Fruit fly (Drosophila melanogaster) whole organism, prepupa: ENCODE results near the gene CG44838.
A peak's percentile ranks its signal among the peaks of the same experiment; 100 is the strongest.

Source experiments
- Blimp-1 ChIP-seq: fragments of 200-800 bp; sonication (Bioruptor generic); optimal IDR thresholded peaks from 3 replicates; lab custom pipeline; 2017; ENCODE audit warnings: missing biosample characterization, missing genetic modification characterization, mild to moderate bottlenecking, moderate library complexity, missing genetic modification reagents
- CG10631 ChIP-seq: fragments of 200-800 bp; sonication (Bioruptor generic); optimal IDR thresholded peaks from 2 replicates; lab custom pipeline; 2016; ENCODE audit warnings: missing biosample characterization, missing genetic modification characterization
- CG11294 ChIP-seq: fragments of 200-800 bp; sonication (Bioruptor generic); IDR thresholded peaks from 2 replicates; pipeline ENCODE4 v1.3.6; 2022; ENCODE audit warnings: missing biosample characterization, missing genetic modification characterization
- CG11762 ChIP-seq: fragments of 200-800 bp; sonication (Bioruptor generic); optimal IDR thresholded peaks from 3 replicates; lab custom pipeline; 2016; ENCODE audit warnings: missing biosample characterization, missing genetic modification characterization; ENCODE audit not compliant: insufficient read depth
- CG15336 ChIP-seq: fragments of 200-800 bp; sonication (Bioruptor generic); IDR thresholded peaks from 2 replicates; pipeline ENCODE4 v1.3.6; 2022; ENCODE audit warnings: missing biosample characterization, missing genetic modification characterization
- CG1621 ChIP-seq: fragments of 200-800 bp; sonication (Bioruptor generic); optimal IDR thresholded peaks from 3 replicates; lab custom pipeline; 2018; ENCODE audit warnings: missing biosample characterization, mild to moderate bottlenecking, missing genetic modification characterization
- CG16779 ChIP-seq: fragments of 200-800 bp; sonication (Bioruptor generic); optimal IDR thresholded peaks from 3 replicates; lab custom pipeline; 2017; ENCODE audit warnings: missing biosample characterization, mild to moderate bottlenecking, missing genetic modification characterization
- CG3032 ChIP-seq: fragments of 200-800 bp; optimal IDR thresholded peaks from 2 replicates; lab custom pipeline; 2019; ENCODE audit warnings: missing biosample characterization, mild to moderate bottlenecking, missing genetic modification characterization, moderate library complexity
- CG31627 ChIP-seq: fragments of 200-800 bp; sonication (Bioruptor generic); optimal IDR thresholded peaks from 3 replicates; lab custom pipeline; 2016; ENCODE audit warnings: missing biosample characterization, missing genetic modification characterization
- CG32006 ChIP-seq: fragments of 200-800 bp; sonication (Bioruptor generic); optimal IDR thresholded peaks from 3 replicates; lab custom pipeline; 2017; ENCODE audit warnings: missing biosample characterization, mild to moderate bottlenecking, missing genetic modification characterization
- CG34406 ChIP-seq: fragments of 200-800 bp; sonication (Bioruptor generic); optimal IDR thresholded peaks from 3 replicates; lab custom pipeline; 2016; ENCODE audit warnings: missing biosample characterization, missing genetic modification characterization
- CG3919 ChIP-seq: fragments of 200-800 bp; sonication (Bioruptor generic); optimal IDR thresholded peaks from 3 replicates; lab custom pipeline; 2016; ENCODE audit warnings: missing biosample characterization, missing genetic modification characterization
- CG6163 ChIP-seq: fragments of 200-800 bp; sonication (Bioruptor generic); IDR thresholded peaks from 3 replicates; pipeline ENCODE4 v1.3.6; 2022; ENCODE audit warnings: missing biosample characterization, missing genetic modification characterization
- CG6276 ChIP-seq: fragments of 200-800 bp; sonication (Bioruptor generic); optimal IDR thresholded peaks from 2 replicates; lab custom pipeline; 2017; ENCODE audit warnings: missing biosample characterization, mild to moderate bottlenecking, missing genetic modification characterization
- CG6792 ChIP-seq: fragments of 200-800 bp; sonication (Bioruptor generic); optimal IDR thresholded peaks from 3 replicates; lab custom pipeline; 2016; ENCODE audit warnings: missing biosample characterization, missing genetic modification characterization
- CG6808 ChIP-seq: fragments of 200-800 bp; sonication (Bioruptor generic); optimal IDR thresholded peaks from 3 replicates; lab custom pipeline; 2017; ENCODE audit warnings: missing biosample characterization, missing genetic modification characterization, mild to moderate bottlenecking, moderate library complexity, missing genetic modification reagents
- CG6854 ChIP-seq: fragments of 200-800 bp; sonication (Bioruptor generic); optimal IDR thresholded peaks from 2 replicates; lab custom pipeline; 2017; ENCODE audit warnings: missing biosample characterization, mild to moderate bottlenecking, missing genetic modification characterization
- CG7368 ChIP-seq: fragments of 200-800 bp; sonication (Bioruptor generic); optimal IDR thresholded peaks from 3 replicates; lab custom pipeline; 2016; ENCODE audit warnings: missing biosample characterization, missing genetic modification characterization
- CG8119 ChIP-seq: fragments of 200-800 bp; sonication (Bioruptor generic); IDR thresholded peaks from 3 replicates; pipeline ENCODE4 v1.3.6; 2022; ENCODE audit warnings: missing biosample characterization, missing genetic modification characterization
- CG8319 ChIP-seq: fragments of 200-800 bp; sonication (Bioruptor generic); optimal IDR thresholded peaks from 3 replicates; lab custom pipeline; 2016; ENCODE audit warnings: missing biosample characterization, missing genetic modification characterization
- CG8632 ChIP-seq: fragments of 200-800 bp; sonication (Bioruptor generic); optimal IDR thresholded peaks from 3 replicates; lab custom pipeline; 2016; ENCODE audit warnings: missing biosample characterization, missing genetic modification characterization
- Eip78C ChIP-seq: fragments of 200-800 bp; sonication (Bioruptor generic); peaks from one replicate; lab custom pipeline; 2016; ENCODE audit warnings: missing biosample characterization, missing genetic modification characterization
- Ets21C ChIP-seq: fragments of 200-800 bp; sonication (Bioruptor generic); optimal IDR thresholded peaks from 3 replicates; lab custom pipeline; 2016; ENCODE audit warnings: missing biosample characterization, missing genetic modification characterization
- Ets96B ChIP-seq: fragments of 200-800 bp; optimal IDR thresholded peaks from 2 replicates; lab custom pipeline; 2019; ENCODE audit warnings: missing biosample characterization, mild to moderate bottlenecking, missing genetic modification characterization, moderate library complexity
- Gug ChIP-seq: fragments of 200-800 bp; sonication (Bioruptor generic); IDR thresholded peaks from 2 replicates; pipeline ENCODE4 v1.3.6; 2022; ENCODE audit warnings: missing biosample characterization, missing genetic modification characterization
- Hr38 ChIP-seq: sonication (Bioruptor generic); optimal IDR thresholded peaks from 2 replicates; lab custom pipeline; 2016; ENCODE audit warnings: missing biosample characterization, missing genetic modification characterization
- Hr39 ChIP-seq: fragments of 200-800 bp; sonication (Bioruptor generic); optimal IDR thresholded peaks from 2 replicates; lab custom pipeline; 2016; ENCODE audit warnings: missing biosample characterization, missing genetic modification characterization
- Hr4 ChIP-seq: fragments of 200-800 bp; sonication (Bioruptor generic); optimal IDR thresholded peaks from 3 replicates; lab custom pipeline; 2016; ENCODE audit warnings: missing biosample characterization, missing genetic modification characterization
- Lpt ChIP-seq: fragments of 200-800 bp; sonication (Bioruptor generic); optimal IDR thresholded peaks from 3 replicates; lab custom pipeline; 2016; ENCODE audit warnings: missing biosample characterization, missing genetic modification characterization
- OdsH ChIP-seq: fragments of 200-800 bp; sonication (Bioruptor generic); optimal IDR thresholded peaks from 3 replicates; lab custom pipeline; 2016; ENCODE audit warnings: missing biosample characterization, missing genetic modification characterization
- Sox102F ChIP-seq: fragments of 200-800 bp; sonication (Bioruptor generic); optimal IDR thresholded peaks from 2 replicates; lab custom pipeline; 2016; ENCODE audit warnings: missing biosample characterization, mild to moderate bottlenecking, missing genetic modification characterization
- Sox14 ChIP-seq: fragments of 200-800 bp; sonication (Bioruptor generic); optimal IDR thresholded peaks from 3 replicates; lab custom pipeline; 2016; ENCODE audit warnings: missing biosample characterization, missing genetic modification characterization
- acj6 ChIP-seq: fragments of 200-800 bp; sonication (Bioruptor generic); optimal IDR thresholded peaks from 3 replicates; lab custom pipeline; 2016; ENCODE audit warnings: missing biosample characterization, missing genetic modification characterization
- cyc ChIP-seq: fragments of 200-800 bp; sonication (Bioruptor generic); optimal IDR thresholded peaks from 3 replicates; lab custom pipeline; 2016; ENCODE audit warnings: missing biosample characterization, missing genetic modification characterization
- dsx ChIP-seq: fragments of 200-800 bp; optimal IDR thresholded peaks from 3 replicates; lab custom pipeline; 2019; ENCODE audit warnings: missing biosample characterization, mild to moderate bottlenecking, missing genetic modification characterization, moderate library complexity; ENCODE audit not compliant: poor library complexity, severe bottlenecking
- eg ChIP-seq: fragments of 200-800 bp; sonication (Bioruptor generic); IDR thresholded peaks from 3 replicates; pipeline ENCODE4 v1.3.6; 2022; ENCODE audit warnings: missing biosample characterization, missing genetic modification characterization
- esn ChIP-seq: fragments of 200-800 bp; sonication (Bioruptor generic); optimal IDR thresholded peaks from 2 replicates; lab custom pipeline; 2016; ENCODE audit warnings: missing biosample characterization, mild to moderate bottlenecking, missing genetic modification characterization, moderate library complexity
- fd59A ChIP-seq: fragments of 200-800 bp; sonication (Bioruptor generic); optimal IDR thresholded peaks from 2 replicates; lab custom pipeline; 2017; ENCODE audit warnings: missing biosample characterization, mild to moderate bottlenecking, missing genetic modification characterization, missing genetic modification reagents
- fd85E ChIP-seq: fragments of 200-800 bp; sonication (Bioruptor generic); optimal IDR thresholded peaks from 3 replicates; lab custom pipeline; 2016; ENCODE audit warnings: missing biosample characterization, missing genetic modification characterization
- fkh ChIP-seq: fragments of 200-800 bp; sonication (Bioruptor generic); optimal IDR thresholded peaks from 3 replicates; lab custom pipeline; 2017; ENCODE audit warnings: missing biosample characterization, mild to moderate bottlenecking, missing genetic modification characterization, moderate library complexity
- lz ChIP-seq: fragments of 200-800 bp; sonication (Bioruptor generic); optimal IDR thresholded peaks from 3 replicates; lab custom pipeline; 2016; ENCODE audit warnings: missing biosample characterization, missing genetic modification characterization
- net ChIP-seq: fragments of 200-800 bp; sonication (Bioruptor generic); optimal IDR thresholded peaks from 3 replicates; lab custom pipeline; 2016; ENCODE audit warnings: missing biosample characterization, missing genetic modification characterization
- pdm3 ChIP-seq: fragments of 200-800 bp; sonication (Bioruptor generic); optimal IDR thresholded peaks from 3 replicates; lab custom pipeline; 2016; ENCODE audit warnings: missing biosample characterization, missing genetic modification characterization
- spab ChIP-seq: fragments of 200-800 bp; sonication (Bioruptor generic); optimal IDR thresholded peaks from 2 replicates; lab custom pipeline; 2017; ENCODE audit warnings: missing biosample characterization, mild to moderate bottlenecking, missing genetic modification characterization, missing genetic modification reagents
- ss ChIP-seq, 2 experiments: fragments of 200-800 bp; sonication (Bioruptor generic); optimal IDR thresholded peaks; 2 replicates in 1 of 2; 3 replicates in 1 of 2; lab custom pipeline; 2017 to 2018; ENCODE audit warnings: mild to moderate bottlenecking in 2 of 2, missing biosample characterization in 2 of 2, missing genetic modification characterization in 2 of 2, moderate library complexity in 1 of 2
- svp ChIP-seq: fragments of 200-800 bp; sonication (Bioruptor generic); peaks from one replicate; lab custom pipeline; 2016; ENCODE audit warnings: missing biosample characterization, missing genetic modification characterization
- topi ChIP-seq: fragments of 200-800 bp; sonication (Bioruptor generic); optimal IDR thresholded peaks from 3 replicates; lab custom pipeline; 2016; ENCODE audit warnings: missing biosample characterization, missing genetic modification characterization
- vri ChIP-seq: fragments of 200-800 bp; sonication (Bioruptor generic); optimal IDR thresholded peaks from 3 replicates; lab custom pipeline; 2016; ENCODE audit warnings: missing biosample characterization, mild to moderate bottlenecking, missing genetic modification characterization

The CG44838 gene

dm6 chr3L:9505713-9506062 lies 44.8 kb downstream of the CG44838 start:
- TF ChIP-seq cyc (GFP tag; lab: Kevin White, UChicago) (no peak), CG8632 (no peak), Blimp-1 (GFP tag; lab: Kevin White, UChicago) (no peak), fd59A (GFP tag; lab: Kevin White, UChicago) (no peak), eg (GFP tag; lab: Robert Waterston, UW) (no peak), esn (GFP tag; lab: Kevin White, UChicago) (no peak), fd85E (GFP tag; lab: Kevin White, UChicago) (no peak), CG1621 (tag; lab: Kevin White, UChicago) (peak; percentile 48), CG16779 (no peak), vri (peak; percentile 54)

- TF ChIP-seq Ets96B (tag; lab: Kevin White, UChicago) = no peak
These were observed 45.6 kb downstream of the CG44838 start for dm6 chr3L:9506421-9506820.

DNA sequence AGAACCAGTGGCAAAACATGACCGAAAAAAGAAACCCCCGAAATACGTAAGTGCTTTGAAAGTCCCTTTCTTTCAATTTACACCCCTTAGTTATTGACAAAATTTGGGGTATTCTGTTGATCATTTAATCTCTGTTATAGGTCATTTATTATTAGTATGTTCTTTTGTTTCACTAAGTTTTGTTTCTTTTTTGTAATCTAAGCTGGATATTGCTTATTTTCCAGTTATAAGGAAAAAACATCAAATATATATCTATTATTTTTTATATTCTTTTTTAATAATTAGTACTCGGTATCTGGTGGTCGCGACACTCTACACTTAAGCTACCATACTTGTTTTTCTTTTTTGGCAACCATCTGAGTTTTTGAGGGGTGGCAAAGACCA lies 47.8 kb downstream of the CG44838 start:
- TF ChIP-seq CG11762 (GFP tag; lab: Kevin White, UChicago) = no peak
- TF ChIP-seq fkh (GFP tag; lab: Kevin White, UChicago) = no peak
- peak; percentile 16 for TF ChIP-seq net
- no peak for TF ChIP-seq spab
- TF ChIP-seq esn (GFP tag; lab: Kevin White, UChicago) = peak; percentile 79
- TF ChIP-seq CG8319 (GFP tag; lab: Kevin White, UChicago) = no peak
- TF ChIP-seq dsx (GFP tag; lab: Kevin White, UChicago) = no peak
- peak; percentile 37 for TF ChIP-seq CG8632
- TF ChIP-seq CG10631 (GFP tag; lab: Kevin White, UChicago) = peak; percentile 20
- no peak for TF ChIP-seq fd59A (GFP tag; lab: Kevin White, UChicago)
- peak; percentile 51 for TF ChIP-seq Hr4 (GFP tag; lab: Kevin White, UChicago)
- TF ChIP-seq Ets21C = no peak
- TF ChIP-seq vri = no peak
- TF ChIP-seq pdm3 (GFP tag; lab: Kevin White, UChicago) = no peak
- TF ChIP-seq acj6 (GFP tag; lab: Kevin White, UChicago) = peak; percentile 24
- peak; percentile 54 for TF ChIP-seq Sox102F (GFP tag; lab: Kevin White, UChicago)
- TF ChIP-seq CG6854 (GFP tag; lab: Kevin White, UChicago) = no peak
- TF ChIP-seq Hr39 (GFP tag; lab: Kevin White, UChicago) = no peak
- TF ChIP-seq CG6163 = no peak
- peak; percentile 58 for TF ChIP-seq CG32006 (GFP tag; lab: Kevin White, UChicago)
- TF ChIP-seq CG6792 (GFP tag; lab: Kevin White, UChicago) = peak; percentile 31
- TF ChIP-seq CG31627 = no peak
- no peak for TF ChIP-seq Sox14 (GFP tag; lab: Kevin White, UChicago)
- TF ChIP-seq CG6276 (GFP tag; lab: Kevin White, UChicago) = no peak
- peak; percentile 36 for TF ChIP-seq CG3032
- TF ChIP-seq topi (GFP tag; lab: Kevin White, UChicago) = no peak
- peak; percentile 81 for TF ChIP-seq Eip78C
- no peak for TF ChIP-seq eg (GFP tag; lab: Robert Waterston, UW)
- no peak for TF ChIP-seq Hr38 (GFP tag; lab: Kevin White, UChicago)
- TF ChIP-seq CG15336 = peak; percentile 44; the same call in 1 of the 2 replicates
- TF ChIP-seq ss (GFP tag; optimal IDR thresholded peaks at IDR 0.05; lab: Kevin White, UChicago) = peak in 1 of 2 experiments; percentile 7
- no peak for TF ChIP-seq CG7368 (GFP tag; lab: Kevin White, UChicago)
- TF ChIP-seq Gug = no peak
- TF ChIP-seq Lpt (GFP tag; lab: Kevin White, UChicago) = no peak
- TF ChIP-seq CG11294 (GFP tag; lab: Robert Waterston, UW) = no peak
- TF ChIP-seq CG34406 (GFP tag; lab: Kevin White, UChicago) = peak; percentile 65
- peak; percentile 77 for TF ChIP-seq svp
- TF ChIP-seq Ets96B (tag; lab: Kevin White, UChicago) = peak; percentile 52
- TF ChIP-seq OdsH (GFP tag; lab: Kevin White, UChicago) = no peak
- no peak for TF ChIP-seq CG6808 (GFP tag; lab: Kevin White, UChicago)
- TF ChIP-seq CG16779 = no peak
- TF ChIP-seq CG3919 = no peak
- peak; percentile 35; the same call in 1 of the 3 replicates for TF ChIP-seq CG8119 (GFP tag; lab: Robert Waterston, UW)
- peak; percentile 66 for TF ChIP-seq lz (GFP tag; lab: Kevin White, UChicago)
